Fruit fly (Drosophila melanogaster) whole organism, wandering third instar larva: ENCODE results near the gene CG9525.

Experiments used
- Abd-B ChIP-seq: fragments of >200 bp; optimal IDR thresholded peaks from 2 replicates; lab custom pipeline; 2017; ENCODE audit warnings: missing biosample characterization, missing genetic modification characterization
- CG32264 ChIP-seq: fragments of 200-800 bp; sonication (Bioruptor generic); optimal IDR thresholded peaks from 2 replicates; lab custom pipeline; 2016; ENCODE audit warnings: missing biosample characterization, missing genetic modification characterization
- CrebA ChIP-seq: fragments of 200-800 bp; sonication (Bioruptor generic); optimal IDR thresholded peaks from 2 replicates; lab custom pipeline; 2016; ENCODE audit warnings: missing biosample characterization, mild to moderate bottlenecking, missing genetic modification characterization, borderline replicate concordance
- Myc ChIP-seq: fragments of >200 bp; optimal IDR thresholded peaks from 2 replicates; lab custom pipeline; 2017
- Rel ChIP-seq, 2 experiments: fragments of 200-800 bp; sonication (Bioruptor generic) in 1 of 2; optimal IDR thresholded peaks; 2 replicates in 1 of 2; 3 replicates in 1 of 2; lab custom pipeline; 2016 to 2019; ENCODE audit warnings: mild to moderate bottlenecking in 2 of 2, missing biosample characterization in 2 of 2, missing genetic modification characterization in 2 of 2, moderate library complexity in 1 of 2
- Sp1 ChIP-seq: fragments of 200-800 bp; sonication (Bioruptor generic); optimal IDR thresholded peaks from 3 replicates; lab custom pipeline; 2019; ENCODE audit warnings: missing biosample characterization, mild to moderate bottlenecking, missing genetic modification characterization, moderate library complexity
- br ChIP-seq: fragments of 200-800 bp; sonication (Bioruptor generic); optimal IDR thresholded peaks from 2 replicates; lab custom pipeline; 2016; ENCODE audit warnings: missing biosample characterization, missing genetic modification characterization
- jim ChIP-seq: fragments of 175-275, 200-325 bp; sonication (Bioruptor generic); optimal IDR thresholded peaks from 2 replicates; lab custom pipeline; 2016; ENCODE audit warnings: missing biosample characterization, mild to moderate bottlenecking, missing genetic modification characterization
- pan ChIP-seq: fragments of >200 bp; optimal IDR thresholded peaks from 2 replicates; lab custom pipeline; 2017

DNA sequence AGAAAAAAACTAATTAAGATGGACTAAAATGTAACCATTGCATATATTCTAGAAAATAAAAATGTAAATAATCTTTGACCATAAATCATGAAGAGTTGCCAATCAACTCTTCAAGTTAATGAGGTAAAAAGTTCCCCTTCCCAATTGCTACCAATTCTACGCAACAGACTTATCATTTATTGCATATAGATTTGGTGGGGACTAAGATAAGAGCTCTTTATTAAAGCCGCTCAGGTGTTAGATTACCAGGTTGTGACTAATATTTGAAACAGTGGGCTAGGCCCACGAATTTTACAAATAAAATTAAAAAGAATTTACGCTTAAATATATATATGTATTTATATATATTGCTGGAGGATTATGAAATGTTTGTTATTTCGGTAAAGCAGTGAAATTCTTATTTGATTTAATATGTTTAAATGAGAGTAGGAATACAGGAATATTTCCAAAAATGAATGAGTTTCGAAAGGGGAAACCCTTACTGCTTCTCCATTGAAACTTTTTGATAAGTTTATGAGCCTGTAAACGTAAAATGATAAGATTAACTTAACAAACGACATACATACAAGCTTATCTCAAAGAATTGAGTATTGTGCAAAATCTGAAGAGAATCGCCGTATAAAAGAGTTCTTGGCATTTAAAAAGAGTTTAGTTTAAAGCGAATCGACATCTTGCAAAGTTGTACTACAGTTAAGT is 49.5 kb upstream of the CG9525 start, which contains the start of gene CG13102:
- TF ChIP-seq jim (GFP tag; lab: Kevin White, UChicago) (no peak), br (no peak), Abd-B (no peak), pan (lab: Kevin White, UChicago) (no peak), CG32264 (no peak), Myc (lab: Kevin White, UChicago) (no peak), Rel (GFP tag; optimal IDR thresholded peaks at IDR 0.05; lab: Kevin White, UChicago) (no peak), Rel (tag; optimal IDR thresholded peaks at IDR 0.05; lab: Kevin White, UChicago) (peak; percentile 96), CrebA (peak; percentile 20), Sp1 (GFP tag; lab: Kevin White, UChicago) (no peak)
